Fruit fly (Drosophila melanogaster) whole organism, embryonic: ENCODE measurements around the gene CG9471.

Source experiments
- Adf1 ChIP-seq: fragments of 200-800 bp; sonication (Bioruptor generic); IDR thresholded peaks from 2 replicates; pipeline ENCODE4 v1.3.6; 2022; ENCODE audit warnings: missing biosample characterization, missing genetic modification characterization
- CG10321 ChIP-seq: fragments of 200-800 bp; sonication (Bioruptor generic); IDR thresholded peaks from 2 replicates; pipeline ENCODE4 v1.3.6; 2022; ENCODE audit warnings: missing biosample characterization, missing genetic modification characterization
- CG12659 ChIP-seq: fragments of 200-800 bp; sonication (Bioruptor generic); optimal IDR thresholded peaks from 3 replicates; lab custom pipeline; 2017; ENCODE audit warnings: mild to moderate bottlenecking, missing biosample characterization, missing genetic modification reagents, missing genetic modification characterization
- CG14014 ChIP-seq: fragments of 200-800 bp; sonication (Bioruptor generic); IDR thresholded peaks from 2 replicates; pipeline ENCODE4 v1.3.6; 2022; ENCODE audit warnings: missing biosample characterization, missing genetic modification characterization
- CG14050 ChIP-seq: fragments of 200-800 bp; sonication (Bioruptor generic); IDR thresholded peaks from 3 replicates; pipeline ENCODE4 v1.3.6; 2022; ENCODE audit warnings: missing biosample characterization, missing genetic modification characterization
- CG14667 ChIP-seq: fragments of 200-800 bp; sonication (Bioruptor generic); IDR thresholded peaks from 2 replicates; pipeline ENCODE4 v1.3.6; 2022; ENCODE audit warnings: missing biosample characterization, missing genetic modification characterization
- CG1602 ChIP-seq: fragments of 200-800 bp; sonication (Bioruptor generic); optimal IDR thresholded peaks from 3 replicates; lab custom pipeline; 2016; ENCODE audit warnings: missing biosample characterization, missing genetic modification characterization
- CG1647 ChIP-seq: fragments of 200-800 bp; sonication (Bioruptor generic); optimal IDR thresholded peaks from 3 replicates; lab custom pipeline; 2016; ENCODE audit warnings: missing biosample characterization, missing genetic modification characterization
- CG17328 ChIP-seq: fragments of 200-800 bp; sonication (Bioruptor generic); IDR thresholded peaks from 2 replicates; pipeline ENCODE4 v1.3.6; 2022; ENCODE audit warnings: missing biosample characterization, missing genetic modification characterization
- CG2875 ChIP-seq: fragments of 200-800 bp; sonication (Bioruptor generic); optimal IDR thresholded peaks from 2 replicates; lab custom pipeline; 2017; ENCODE audit warnings: missing biosample characterization, mild to moderate bottlenecking, missing genetic modification characterization, missing genetic modification reagents
- CG31224 ChIP-seq: fragments of 200-800 bp; sonication (Bioruptor generic); IDR thresholded peaks from 2 replicates; pipeline ENCODE4 v1.3.6; 2022; ENCODE audit warnings: missing biosample characterization, missing genetic modification characterization
- CG42726 ChIP-seq: fragments of 200-800 bp; sonication (Bioruptor generic); IDR thresholded peaks from 2 replicates; pipeline ENCODE4 v1.3.6; 2022; ENCODE audit warnings: missing biosample characterization, missing genetic modification characterization; ENCODE audit not compliant: partially characterized antibody
- CG4360 ChIP-seq: fragments of 200-800 bp; sonication (Bioruptor generic); IDR thresholded peaks from 2 replicates; pipeline ENCODE4 v1.3.6; 2022; ENCODE audit warnings: missing biosample characterization, missing genetic modification characterization
- CG7372 ChIP-seq: fragments of 200-800 bp; sonication (Bioruptor generic); IDR thresholded peaks from 2 replicates; pipeline ENCODE4 v1.3.6; 2022; ENCODE audit warnings: missing biosample characterization, missing genetic modification characterization
- CG7928 ChIP-seq: fragments of 200-800 bp; sonication (Bioruptor generic); optimal IDR thresholded peaks from 2 replicates; lab custom pipeline; 2017; ENCODE audit warnings: missing biosample characterization, mild to moderate bottlenecking, missing genetic modification characterization
- Dip2 ChIP-seq: fragments of 200-800 bp; sonication (Bioruptor generic); IDR thresholded peaks from 2 replicates; pipeline ENCODE4 v1.3.6; 2022; ENCODE audit warnings: missing biosample characterization, missing genetic modification characterization
- Doc3 ChIP-seq: fragments of 200-800 bp; sonication (Bioruptor generic); IDR thresholded peaks from 3 replicates; pipeline ENCODE4 v1.3.6; 2022; ENCODE audit warnings: missing biosample characterization, missing genetic modification characterization; ENCODE audit not compliant: partially characterized antibody
- Fer1 ChIP-seq: fragments of 200-800 bp; sonication (Bioruptor generic); optimal IDR thresholded peaks from 2 replicates; lab custom pipeline; 2017; ENCODE audit warnings: missing biosample characterization, mild to moderate bottlenecking, missing genetic modification characterization
- HmgZ ChIP-seq: fragments of 200-800 bp; sonication (Bioruptor generic); optimal IDR thresholded peaks from 2 replicates; lab custom pipeline; 2018; ENCODE audit warnings: missing biosample characterization, mild to moderate bottlenecking, missing genetic modification characterization
- Lpt ChIP-seq: fragments of >200 bp; optimal IDR thresholded peaks from 2 replicates; lab custom pipeline; 2018; ENCODE audit warnings: missing biosample characterization, missing genetic modification characterization
- Mes4 ChIP-seq: fragments of 200-800 bp; sonication (Bioruptor generic); optimal IDR thresholded peaks from 2 replicates; lab custom pipeline; 2016; ENCODE audit warnings: missing biosample characterization, missing genetic modification characterization
- NC2α ChIP-seq: fragments of 200-800 bp; sonication (Bioruptor generic); optimal IDR thresholded peaks from 2 replicates; lab custom pipeline; 2016; ENCODE audit warnings: missing biosample characterization, missing genetic modification characterization
- NC2β ChIP-seq: fragments of 200-800 bp; sonication (Bioruptor generic); optimal IDR thresholded peaks from 2 replicates; lab custom pipeline; 2016; ENCODE audit warnings: missing biosample characterization, missing genetic modification characterization
- Rx ChIP-seq: fragments of 200-800 bp; sonication (Bioruptor generic); IDR thresholded peaks from 2 replicates; pipeline ENCODE4 v1.3.6; 2022; ENCODE audit warnings: missing biosample characterization, missing genetic modification characterization
- Taf1 ChIP-seq: fragments of 200-800 bp; sonication (Bioruptor generic); IDR thresholded peaks from 2 replicates; pipeline ENCODE4 v1.3.6; 2022; ENCODE audit warnings: missing biosample characterization, missing genetic modification characterization
- Xbp1 ChIP-seq: fragments of 200-800 bp; sonication (Bioruptor generic); optimal IDR thresholded peaks from 3 replicates; lab custom pipeline; 2016; ENCODE audit warnings: missing biosample characterization, mild to moderate bottlenecking, missing genetic modification characterization
- bcd ChIP-seq: fragments of 200-800 bp; sonication (Bioruptor generic); optimal IDR thresholded peaks from 2 replicates; lab custom pipeline; 2017; ENCODE audit warnings: missing biosample characterization, mild to moderate bottlenecking, missing genetic modification characterization
- cg ChIP-seq: fragments of 200-800 bp; sonication (Bioruptor generic); optimal IDR thresholded peaks from 3 replicates; lab custom pipeline; 2019; ENCODE audit warnings: missing biosample characterization, mild to moderate bottlenecking, missing genetic modification characterization, moderate library complexity
- chinmo ChIP-seq: fragments of 200-800 bp; sonication (Bioruptor generic); IDR thresholded peaks from 4 replicates; pipeline ENCODE4 v1.3.6; 2022; ENCODE audit warnings: missing biosample characterization, missing genetic modification characterization; ENCODE audit not compliant: partially characterized antibody
- crc ChIP-seq: fragments of 200-800 bp; sonication (Bioruptor generic); optimal IDR thresholded peaks from 2 replicates; lab custom pipeline; 2016; ENCODE audit warnings: missing biosample characterization, missing genetic modification characterization
- crol ChIP-seq: fragments of 200-800 bp; sonication (Bioruptor generic); IDR thresholded peaks from 2 replicates; pipeline ENCODE4 v1.3.6; 2022; ENCODE audit warnings: missing biosample characterization, missing genetic modification characterization
- dpn ChIP-seq, 2 experiments: fragments of 200-800 bp; sonication (Bioruptor generic); optimal IDR thresholded peaks; 3 replicates each; lab custom pipeline; 2016; ENCODE audit warnings: missing biosample characterization in 2 of 2, missing genetic modification characterization in 2 of 2
- eve ChIP-seq, 2 experiments: fragments of >200 bp; optimal IDR thresholded peaks; 2 replicates each; lab custom pipeline; 2017; ENCODE audit warnings: missing biosample characterization in 2 of 2, missing genetic modification characterization in 2 of 2
- ewg ChIP-seq: fragments of 200-800 bp; sonication (Bioruptor generic); optimal IDR thresholded peaks from 3 replicates; lab custom pipeline; 2017; ENCODE audit warnings: mild to moderate bottlenecking, missing biosample characterization, missing genetic modification reagents, missing genetic modification characterization
- fru ChIP-seq: fragments of >200 bp; optimal IDR thresholded peaks from 2 replicates; lab custom pipeline; 2017
- ham ChIP-seq: fragments of 200-800 bp; sonication (Bioruptor generic); IDR thresholded peaks from 2 replicates; pipeline ENCODE4 v1.3.6; 2022; ENCODE audit warnings: missing biosample characterization, missing genetic modification characterization
- hb ChIP-seq: fragments of 200-800 bp; sonication (Bioruptor generic); IDR thresholded peaks from 3 replicates; pipeline ENCODE4 v1.3.6; 2022; ENCODE audit warnings: missing biosample characterization, missing genetic modification characterization; ENCODE audit not compliant: partially characterized antibody
- kay ChIP-seq: fragments of 200-800 bp; sonication (Bioruptor generic); optimal IDR thresholded peaks from 2 replicates; lab custom pipeline; 2016; ENCODE audit warnings: missing biosample characterization, missing genetic modification characterization
- klu ChIP-seq: fragments of 200-800 bp; sonication (Bioruptor generic); IDR thresholded peaks from 2 replicates; pipeline ENCODE4 v1.3.6; 2022; ENCODE audit warnings: missing biosample characterization, missing genetic modification characterization
- mirr ChIP-seq: fragments of 200-800 bp; sonication (Bioruptor generic); optimal IDR thresholded peaks from 3 replicates; lab custom pipeline; 2018; ENCODE audit warnings: missing biosample characterization, mild to moderate bottlenecking, missing genetic modification characterization
- nmo ChIP-seq: fragments of 200-800 bp; sonication (Bioruptor generic); optimal IDR thresholded peaks from 2 replicates; lab custom pipeline; 2018; ENCODE audit warnings: missing biosample characterization, mild to moderate bottlenecking, missing genetic modification characterization, moderate library complexity
- pan ChIP-seq, 4 experiments: fragments of >200 bp in 3 of 4; fragments of 200-800 bp in 1 of 4; sonication (Bioruptor generic) in 1 of 4; optimal IDR thresholded peaks in 3 of 4; IDR thresholded peaks in 1 of 4; 2 replicates each; pipeline versions ENCODE4 v1.3.6 to Lab custom; 2017 to 2022; ENCODE audit warnings: missing biosample characterization in 2 of 4, missing genetic modification characterization in 2 of 4, mixed read lengths in 1 of 4
- phol ChIP-seq: fragments of 200-800 bp; sonication (Bioruptor generic); optimal IDR thresholded peaks from 3 replicates; lab custom pipeline; 2018; ENCODE audit warnings: missing biosample characterization, mild to moderate bottlenecking, missing genetic modification characterization, moderate library complexity
- pum ChIP-seq: fragments of 200-800 bp; sonication (Bioruptor generic); optimal IDR thresholded peaks from 2 replicates; lab custom pipeline; 2016; ENCODE audit warnings: missing biosample characterization, missing genetic modification characterization
- ranshi ChIP-seq: fragments of 200-800 bp; sonication (Bioruptor generic); IDR thresholded peaks from 2 replicates; pipeline ENCODE4 v1.3.6; 2022; ENCODE audit warnings: missing biosample characterization, missing genetic modification characterization
- sens-2 ChIP-seq: fragments of 200-800 bp; sonication (Bioruptor generic); IDR thresholded peaks from 2 replicates; pipeline ENCODE4 v1.3.6; 2022; ENCODE audit warnings: missing biosample characterization, missing genetic modification characterization
- slou ChIP-seq: fragments of 200-800 bp; sonication (Bioruptor generic); optimal IDR thresholded peaks from 3 replicates; lab custom pipeline; 2016; ENCODE audit warnings: missing biosample characterization, missing genetic modification characterization
- ttk ChIP-seq: fragments of 200-800 bp; sonication (Bioruptor generic); IDR thresholded peaks from 2 replicates; pipeline ENCODE4 v2.1.2; 2022; ENCODE audit warnings: missing biosample characterization, missing genetic modification characterization

CG9471 gene

dm6 chr3R:9767620-9768592, 3.4 kb downstream of the CG9471 start, which contains the start of gene Naa80 (continued):
- TF ChIP-seq nmo = peak; percentile 63
- TF ChIP-seq dpn (GFP tag; optimal IDR thresholded peaks at IDR 0.05; lab: Kevin White, UChicago) = peak; percentile 77
- peak; percentile 71 for TF ChIP-seq kay
- TF ChIP-seq ranshi (GFP tag; lab: Robert Waterston, UW) = peak; percentile 54; the same call in 1 of the 2 replicates
- no peak for TF ChIP-seq Doc3 (GFP tag; lab: Robert Waterston, UW)
- peak; percentile 46 for TF ChIP-seq ttk (GFP tag; lab: Robert Waterston, UW)
- TF ChIP-seq ham (GFP tag; lab: Robert Waterston, UW) = no peak
- TF ChIP-seq crol = 0 out of 2 replicates have a peak, but pooled peaks have one; percentile 20
- TF ChIP-seq CG2875 = no peak
- TF ChIP-seq NC2α = peak; percentile 57
- TF ChIP-seq Rx (GFP tag; lab: Robert Waterston, UW) = peak; percentile 70
- TF ChIP-seq CG12659 (GFP tag; lab: Kevin White, UChicago) = peak; percentile 89
- peak; percentile 60; the same call in 1 of the 2 replicates for TF ChIP-seq CG14014
- no peak for TF ChIP-seq fru (lab: Kevin White, UChicago)
- peak; percentile 62 for TF ChIP-seq Fer1 (GFP tag; lab: Kevin White, UChicago)
- peak; percentile 65 for TF ChIP-seq CG42726 (GFP tag; lab: Robert Waterston, UW)
- no peak; the same call in 1 of the 2 replicates for TF ChIP-seq CG14667 (GFP tag; lab: Robert Waterston, UW)
- 0 out of 4 replicates have a peak, but pooled peaks have one; percentile 22 for TF ChIP-seq chinmo (GFP tag; lab: Robert Waterston, UW)
- peak; percentile 31 for TF ChIP-seq NC2β (GFP tag; lab: Kevin White, UChicago)
- TF ChIP-seq mirr = peak; percentile 28
- no peak for TF ChIP-seq klu (GFP tag; lab: Robert Waterston, UW)
- TF ChIP-seq ewg (GFP tag; lab: Kevin White, UChicago) = peak; percentile 58
- TF ChIP-seq CG7372 (GFP tag; lab: Robert Waterston, UW) = no peak
- peak; percentile 7 for TF ChIP-seq CG7928
- TF ChIP-seq crc = peak; percentile 22
- peak; percentile 73 for TF ChIP-seq CG1647 (GFP tag; lab: Kevin White, UChicago)
- no peak for TF ChIP-seq eve (GFP tag; optimal IDR thresholded peaks at IDR 0.05; lab: Kevin White, UChicago)
- TF ChIP-seq HmgZ = peak; percentile 87
- TF ChIP-seq Xbp1 (GFP tag; lab: Kevin White, UChicago) = peak; percentile 73
- peak; percentile 67 for TF ChIP-seq Adf1 (GFP tag; lab: Robert Waterston, UW)
- TF ChIP-seq pan (optimal IDR thresholded peaks at IDR 0.05; lab: Kevin White, UChicago) = no peak
- peak in 1 of 2 experiments; percentile 54 for TF ChIP-seq pan (GFP tag; optimal IDR thresholded peaks at IDR 0.05 in 1 of 2, IDR thresholded peaks at IDR 0.05 in 1 of 2)
- TF ChIP-seq CG17328 (GFP tag; lab: Robert Waterston, UW) = no peak; the same call in 1 of the 2 replicates
- no peak for TF ChIP-seq Lpt
- TF ChIP-seq sens-2 (GFP tag; lab: Robert Waterston, UW) = no peak
- no peak for TF ChIP-seq slou (GFP tag; lab: Kevin White, UChicago)
- peak; percentile 21 for TF ChIP-seq CG1602 (GFP tag; lab: Kevin White, UChicago)
- peak; percentile 78 for TF ChIP-seq pum (GFP tag; lab: Kevin White, UChicago)
- peak; percentile 51 for TF ChIP-seq cg (GFP tag; lab: Kevin White, UChicago)
- TF ChIP-seq bcd (GFP tag; lab: Kevin White, UChicago) = peak; percentile 58
- 0 out of 2 replicates have a peak, but pooled peaks have one; percentile 11 for TF ChIP-seq CG4360 (GFP tag; lab: Robert Waterston, UW)
- no peak for TF ChIP-seq Taf1
- peak; percentile 76 for TF ChIP-seq CG31224
- no peak for TF ChIP-seq Dip2 (GFP tag; lab: Robert Waterston, UW)
- no peak; the same call in 2 of the 3 replicates for TF ChIP-seq hb (GFP tag; lab: Robert Waterston, UW)
- no peak; the same call in 2 of the 3 replicates for TF ChIP-seq CG14050 (GFP tag; lab: Robert Waterston, UW)
- peak; percentile 45 for TF ChIP-seq Mes4
- peak; percentile 11; the same call in 1 of the 2 replicates for TF ChIP-seq CG10321 (GFP tag; lab: Robert Waterston, UW)
- peak; percentile 28 for TF ChIP-seq phol (tag; lab: Kevin White, UChicago)
